Worm (Caenorhabditis elegans): ENCODE measurements around the gene tdpo-1.

The tdpo-1 gene

DNA sequence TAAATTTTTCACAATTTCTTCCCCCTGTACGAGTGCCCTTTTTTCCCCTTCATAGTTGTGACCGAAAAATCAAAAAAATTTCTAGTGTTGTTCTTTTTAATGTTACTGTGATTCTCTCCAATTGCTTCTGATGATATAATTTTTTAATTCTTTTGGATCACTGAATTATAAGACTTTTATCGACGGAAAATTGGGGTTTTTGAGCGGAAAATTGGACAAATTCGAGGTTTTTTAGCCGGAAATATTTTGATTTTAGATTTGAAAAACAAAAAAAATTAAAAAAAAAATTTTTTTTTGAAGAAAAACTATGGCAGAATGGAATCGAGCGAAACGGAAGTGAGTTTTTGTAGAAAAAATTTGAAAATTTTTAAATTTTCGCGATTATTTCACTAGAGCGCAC lies 11.8 kb upstream of the tdpo-1 start, which contains the start of gene tsen-54:
TSS of gene tsen-54 (plus strand) at position 301 of the 400 bp plus-strand sequence.
- TF ChIP-seq ceh-13 (GFP tag; optimal IDR thresholded peaks at IDR 0.05) = no peak
- no peak for TF ChIP-seq aly-1 (tag; optimal IDR thresholded peaks at IDR 0.05)
- TF ChIP-seq hmbx-1 (tag; optimal IDR thresholded peaks at IDR 0.05) = no peak
- no peak for TF ChIP-seq tbx-37 (GFP tag; conservative IDR thresholded peaks at IDR 0.05)
- TF ChIP-seq pes-1 (GFP tag; IDR thresholded peaks at IDR 0.05) = no peak
- no peak for TF ChIP-seq sea-1 (GFP tag; conservative IDR thresholded peaks at IDR 0.05)
- TF ChIP-seq flt-1 (GFP tag; IDR thresholded peaks at IDR 0.05) = no peak
- TF ChIP-seq hnd-1 (tag; optimal IDR thresholded peaks at IDR 0.05) = no peak
- TF ChIP-seq B0310.2 (tag; optimal IDR thresholded peaks at IDR 0.05) = no peak
- TF ChIP-seq tbx-11 (GFP tag; IDR thresholded peaks at IDR 0.05) = no peak
- TF ChIP-seq hmg-4 (GFP tag; optimal IDR thresholded peaks at IDR 0.05) = no peak
- no peak for TF ChIP-seq tra-4 (tag; optimal IDR thresholded peaks at IDR 0.05)
- TF ChIP-seq ceh-36 (tag; optimal IDR thresholded peaks at IDR 0.05) = no peak
- no peak for TF ChIP-seq scrt-1 (GFP tag; IDR thresholded peaks at IDR 0.05)
- TF ChIP-seq ama-1 (optimal IDR thresholded peaks at IDR 0.05) = no peak

ce11 chrIV:1949870-1950269 lies 9.8 kb upstream of the tdpo-1 start:
- peak; percentile 91 for TF ChIP-seq ceh-36 (tag; optimal IDR thresholded peaks at IDR 0.05)

ce11 chrIV:1950617-1951016 lies 9.0 kb upstream of the tdpo-1 start:
- 0 out of 2 replicates have a peak, but pooled peaks have one; percentile 29 for TF ChIP-seq sea-1 (GFP tag; conservative IDR thresholded peaks at IDR 0.05)

DNA sequence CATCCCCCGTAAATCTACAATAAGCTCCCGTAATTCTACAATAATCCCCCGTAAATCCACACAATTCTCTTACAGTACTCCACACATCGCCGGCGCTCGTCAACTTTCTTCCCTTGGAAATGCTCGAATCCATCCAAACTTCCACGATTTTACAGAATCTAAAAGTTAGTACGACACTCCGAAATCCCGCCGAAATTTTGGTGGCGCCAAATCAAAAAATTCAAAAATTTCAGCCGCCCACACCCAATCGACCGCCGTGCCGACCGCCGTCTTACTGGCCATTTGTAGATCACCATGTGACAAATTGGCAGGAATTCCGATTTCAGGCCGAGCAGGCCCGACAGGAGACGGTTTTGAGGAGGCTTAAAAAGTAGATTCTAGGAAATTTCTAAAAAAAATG lies 7.3 kb upstream of the tdpo-1 start:
- TF ChIP-seq sea-1 (GFP tag; conservative IDR thresholded peaks at IDR 0.05) = no peak
- no peak for TF ChIP-seq pes-1 (GFP tag; IDR thresholded peaks at IDR 0.05)
- TF ChIP-seq ama-1 (optimal IDR thresholded peaks at IDR 0.05) = no peak
- TF ChIP-seq tra-4 (tag; optimal IDR thresholded peaks at IDR 0.05) = no peak
- no peak for TF ChIP-seq hmg-4 (GFP tag; optimal IDR thresholded peaks at IDR 0.05)
- no peak for TF ChIP-seq flt-1 (GFP tag; IDR thresholded peaks at IDR 0.05)
- no peak for TF ChIP-seq hnd-1 (tag; optimal IDR thresholded peaks at IDR 0.05)
- TF ChIP-seq B0310.2 (tag; optimal IDR thresholded peaks at IDR 0.05) = no peak
- no peak for TF ChIP-seq scrt-1 (GFP tag; IDR thresholded peaks at IDR 0.05)

ce11 chrIV:1953132-1953629 lies 6.5 kb upstream of the tdpo-1 start, which contains the start of gene F52C12.2:
Gene F52C12.2, plus strand, starts transcription at chrIV:1953579.
- TF ChIP-seq F13C5.2 (tag; optimal IDR thresholded peaks at IDR 0.05) (peak; percentile 49), B0310.2 (tag; optimal IDR thresholded peaks at IDR 0.05) (no peak)

DNA sequence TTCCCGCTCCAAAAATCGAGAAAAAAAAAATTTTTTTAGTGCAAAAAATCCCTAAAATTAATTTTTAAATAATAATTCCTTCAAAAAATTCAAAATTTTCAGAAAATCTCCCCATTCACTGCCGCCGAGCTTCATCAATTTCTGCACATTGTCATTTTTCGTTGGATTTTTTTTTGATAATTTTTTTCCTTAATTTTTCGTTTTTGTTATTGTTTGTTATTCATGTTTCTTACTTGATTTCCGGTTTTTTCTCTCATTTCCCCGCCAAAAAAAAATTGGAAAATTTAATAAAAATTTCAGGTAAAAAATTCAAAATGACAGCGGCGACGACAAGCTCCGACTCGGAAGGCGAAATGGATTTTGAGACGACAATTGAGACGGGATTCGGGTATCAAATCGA lies 3.2 kb upstream of the tdpo-1 start, which contains the start of gene F52C12.6:
TSS of gene F52C12.6 (plus strand) at position 301 of the 400 bp plus-strand sequence.
- no peak for TF ChIP-seq ama-1 (optimal IDR thresholded peaks at IDR 0.05)
- TF ChIP-seq tbx-37 (GFP tag; conservative IDR thresholded peaks at IDR 0.05) = no peak
- TF ChIP-seq scrt-1 (GFP tag; IDR thresholded peaks at IDR 0.05) = no peak

DNA sequence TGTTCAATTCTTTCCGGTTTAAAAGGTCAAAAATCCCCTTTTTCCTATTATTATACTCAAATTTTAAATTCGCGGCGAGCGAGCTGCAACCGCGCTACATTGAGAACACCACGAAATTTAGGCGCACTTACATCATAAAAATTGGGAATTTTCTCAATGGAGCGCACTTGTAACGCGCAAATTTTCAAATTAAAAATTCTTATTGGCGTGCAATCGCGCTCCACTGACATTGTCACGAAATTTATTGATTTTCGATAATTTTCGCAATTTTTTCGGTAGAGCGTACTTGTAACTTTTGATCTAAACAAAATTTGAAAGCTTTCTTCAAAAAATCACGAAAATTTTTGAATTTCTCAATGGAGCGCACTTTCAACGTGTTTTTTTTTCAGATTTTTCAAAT lies 3.6 kb downstream of the tdpo-1 start, which contains the start of gene ulp-3:
TSS of gene ulp-3 (plus strand) at position 388 of the 400 bp plus-strand sequence.
- no peak for TF ChIP-seq ets-7 (tag; optimal IDR thresholded peaks at IDR 0.05)
- TF ChIP-seq scrt-1 (GFP tag; IDR thresholded peaks at IDR 0.05) = no peak
- no peak for TF ChIP-seq tbx-37 (GFP tag; conservative IDR thresholded peaks at IDR 0.05)
- TF ChIP-seq B0310.2 (tag; optimal IDR thresholded peaks at IDR 0.05) = no peak
- TF ChIP-seq F13C5.2 (tag; optimal IDR thresholded peaks at IDR 0.05) = no peak
- no peak for TF ChIP-seq aly-1 (tag; optimal IDR thresholded peaks at IDR 0.05)
- TF ChIP-seq pes-1 (GFP tag; IDR thresholded peaks at IDR 0.05) = no peak
- TF ChIP-seq hmbx-1 (tag; optimal IDR thresholded peaks at IDR 0.05) = no peak
- TF ChIP-seq sea-1 (GFP tag; conservative IDR thresholded peaks at IDR 0.05) = no peak
- TF ChIP-seq ceh-36 (tag; optimal IDR thresholded peaks at IDR 0.05) = no peak
- TF ChIP-seq flt-1 (GFP tag; IDR thresholded peaks at IDR 0.05) = no peak
- no peak for TF ChIP-seq hnd-1 (tag; optimal IDR thresholded peaks at IDR 0.05)
- TF ChIP-seq ceh-13 (GFP tag; optimal IDR thresholded peaks at IDR 0.05) = no peak
- TF ChIP-seq hmg-4 (GFP tag; optimal IDR thresholded peaks at IDR 0.05) = no peak
- TF ChIP-seq ama-1 (optimal IDR thresholded peaks at IDR 0.05) = no peak
- TF ChIP-seq tbx-11 (GFP tag; IDR thresholded peaks at IDR 0.05) = no peak
- TF ChIP-seq tra-4 (tag; optimal IDR thresholded peaks at IDR 0.05) = no peak

DNA sequence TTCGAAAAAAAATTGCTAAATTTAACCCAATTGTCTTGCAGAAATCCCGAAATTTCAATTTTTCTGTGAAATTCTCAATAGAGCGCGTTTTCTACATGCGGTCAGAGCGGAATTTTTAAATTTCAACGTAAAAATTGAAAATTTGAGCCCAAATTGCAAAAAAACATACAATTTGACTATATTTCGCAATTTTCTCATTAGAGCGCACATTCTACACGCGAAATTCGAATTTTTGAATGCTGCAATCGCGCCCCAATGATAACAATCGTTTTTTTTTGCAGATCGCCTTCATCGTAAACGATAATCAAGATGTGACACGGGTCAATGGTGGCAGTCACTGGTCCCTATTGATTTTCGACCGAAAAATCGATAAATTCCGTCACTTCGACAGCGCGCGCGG lies 4.4 kb downstream of the tdpo-1 start:
- no peak for TF ChIP-seq pes-1 (GFP tag; IDR thresholded peaks at IDR 0.05)
- TF ChIP-seq hnd-1 (tag; optimal IDR thresholded peaks at IDR 0.05) = no peak
- TF ChIP-seq B0310.2 (tag; optimal IDR thresholded peaks at IDR 0.05) = no peak

ce11 chrIV:1965135-1965534 lies 5.5 kb downstream of the tdpo-1 start, which contains the start of gene Y48A5A.1:
Gene Y48A5A.1, plus strand, starts transcription at chrIV:1965481.
- TF ChIP-seq scrt-1 (GFP tag; IDR thresholded peaks at IDR 0.05) (no peak), flt-1 (GFP tag; IDR thresholded peaks at IDR 0.05) (no peak), hnd-1 (tag; optimal IDR thresholded peaks at IDR 0.05) (no peak), ceh-36 (tag; optimal IDR thresholded peaks at IDR 0.05) (no peak), tbx-11 (GFP tag; IDR thresholded peaks at IDR 0.05) (no peak), ceh-13 (GFP tag; optimal IDR thresholded peaks at IDR 0.05) (no peak), aly-1 (tag; optimal IDR thresholded peaks at IDR 0.05) (no peak), pes-1 (GFP tag; IDR thresholded peaks at IDR 0.05) (no peak), hmbx-1 (tag; optimal IDR thresholded peaks at IDR 0.05) (no peak), sea-1 (GFP tag; conservative IDR thresholded peaks at IDR 0.05) (no peak), tra-4 (tag; optimal IDR thresholded peaks at IDR 0.05) (no peak), ama-1 (optimal IDR thresholded peaks at IDR 0.05) (no peak), B0310.2 (tag; optimal IDR thresholded peaks at IDR 0.05) (no peak), ets-7 (tag; optimal IDR thresholded peaks at IDR 0.05) (no peak), tbx-37 (GFP tag; conservative IDR thresholded peaks at IDR 0.05) (no peak)
